Fruit fly (Drosophila melanogaster) whole organism, embryonic: Measurements from ENCODE around the gene CG31650.

Experiments
- Atf3 ChIP-seq: fragments of 200-800 bp; sonication (Bioruptor generic); optimal IDR thresholded peaks from 3 replicates; lab custom pipeline; 2016; ENCODE audit warnings: missing biosample characterization, missing genetic modification characterization
- Bdp1 ChIP-seq: fragments of 200-800 bp; sonication (Bioruptor generic); optimal IDR thresholded peaks from 3 replicates; lab custom pipeline; 2016; ENCODE audit warnings: missing biosample characterization, missing genetic modification characterization
- CG11085 ChIP-seq: fragments of 200-800 bp; sonication (Bioruptor generic); IDR thresholded peaks from 2 replicates; pipeline ENCODE4 v1.3.6; 2022; ENCODE audit warnings: missing biosample characterization, missing genetic modification characterization
- CG14710 ChIP-seq: fragments of 200-800 bp; sonication (Bioruptor generic); optimal IDR thresholded peaks from 3 replicates; lab custom pipeline; 2019; ENCODE audit warnings: missing biosample characterization, mild to moderate bottlenecking, missing genetic modification characterization, moderate library complexity
- CG15601 ChIP-seq: fragments of 200-800 bp; sonication (Bioruptor generic); optimal IDR thresholded peaks from 3 replicates; lab custom pipeline; 2019; ENCODE audit warnings: missing biosample characterization, mild to moderate bottlenecking, missing genetic modification characterization, moderate library complexity
- CG18011 ChIP-seq: fragments of 200-800 bp; sonication (Bioruptor generic); optimal IDR thresholded peaks from 2 replicates; lab custom pipeline; 2017; ENCODE audit warnings: missing biosample characterization, missing genetic modification characterization, mild to moderate bottlenecking, moderate library complexity, missing genotype
- CG1832 ChIP-seq: fragments of 200-800 bp; sonication (Bioruptor generic); optimal IDR thresholded peaks from 2 replicates; lab custom pipeline; 2017; ENCODE audit warnings: missing biosample characterization, mild to moderate bottlenecking, missing genetic modification characterization, inconsistent platforms
- CG18599 ChIP-seq: fragments of 200-800 bp; sonication (Bioruptor generic); optimal IDR thresholded peaks from 3 replicates; lab custom pipeline; 2017; ENCODE audit warnings: missing biosample characterization, missing genetic modification characterization, mild to moderate bottlenecking, moderate library complexity, missing genetic modification reagents
- CG2116 ChIP-seq: fragments of 200-800 bp; sonication (Bioruptor generic); optimal IDR thresholded peaks from 3 replicates; lab custom pipeline; 2018; ENCODE audit warnings: missing biosample characterization, mild to moderate bottlenecking, missing genetic modification characterization
- CG31224 ChIP-seq: fragments of 200-800 bp; sonication (Bioruptor generic); IDR thresholded peaks from 2 replicates; pipeline ENCODE4 v1.3.6; 2022; ENCODE audit warnings: missing biosample characterization, missing genetic modification characterization
- CG32767 ChIP-seq: fragments of 200-800 bp; sonication (Bioruptor generic); IDR thresholded peaks from 2 replicates; pipeline ENCODE4 v1.3.6; 2022; ENCODE audit warnings: missing biosample characterization, missing genetic modification characterization
- CG34376 ChIP-seq: fragments of 200-800 bp; sonication (Bioruptor generic); optimal IDR thresholded peaks from 2 replicates; lab custom pipeline; 2018; ENCODE audit warnings: missing biosample characterization, mild to moderate bottlenecking, missing genetic modification characterization
- CG6175 ChIP-seq: fragments of 200-800 bp; sonication (Bioruptor generic); IDR thresholded peaks from 3 replicates; pipeline ENCODE4 v1.3.6; 2022; ENCODE audit warnings: missing biosample characterization, missing genetic modification characterization
- CG7271 ChIP-seq: fragments of 200-800 bp; sonication (Bioruptor generic); optimal IDR thresholded peaks from 2 replicates; lab custom pipeline; 2018; ENCODE audit warnings: missing biosample characterization, mild to moderate bottlenecking, missing genetic modification characterization, moderate library complexity
- CG7556 ChIP-seq: fragments of 200-800 bp; sonication (Bioruptor generic); optimal IDR thresholded peaks from 2 replicates; lab custom pipeline; 2017; ENCODE audit warnings: missing biosample characterization, mild to moderate bottlenecking, missing genetic modification characterization
- CG7786 ChIP-seq: fragments of 200-800 bp; sonication (Bioruptor generic); optimal IDR thresholded peaks from 2 replicates; lab custom pipeline; 2016; ENCODE audit warnings: missing biosample characterization, missing genetic modification characterization
- CG8290 ChIP-seq, 3 experiments: fragments of 200-800 bp; sonication (Bioruptor generic); optimal IDR thresholded peaks; 2 replicates each; lab custom pipeline; 2016 to 2019; ENCODE audit warnings: missing biosample characterization in 3 of 3, missing genetic modification characterization in 3 of 3, mild to moderate bottlenecking in 2 of 3, moderate library complexity in 1 of 3
- CkIIα-i1 ChIP-seq: fragments of 200-800 bp; sonication (Bioruptor generic); IDR thresholded peaks from 2 replicates; pipeline ENCODE4 v1.3.6; 2022; ENCODE audit warnings: missing biosample characterization, missing genetic modification characterization
- CrebB ChIP-seq: fragments of 200-800 bp; sonication (Bioruptor generic); optimal IDR thresholded peaks from 3 replicates; lab custom pipeline; 2018; ENCODE audit warnings: missing biosample characterization, mild to moderate bottlenecking, missing genetic modification characterization
- Dbx ChIP-seq: fragments of 200-800 bp; sonication (Bioruptor generic); IDR thresholded peaks from 3 replicates; pipeline ENCODE4 v1.3.6; 2022; ENCODE audit warnings: missing biosample characterization, missing genetic modification characterization
- Dip2 ChIP-seq: fragments of 200-800 bp; sonication (Bioruptor generic); IDR thresholded peaks from 2 replicates; pipeline ENCODE4 v1.3.6; 2022; ENCODE audit warnings: missing biosample characterization, missing genetic modification characterization
- Drgx ChIP-seq: fragments of 200-800 bp; sonication (Bioruptor generic); IDR thresholded peaks from 2 replicates; pipeline ENCODE4 v1.3.6; 2022; ENCODE audit warnings: missing biosample characterization, missing genetic modification characterization
- Ets97D ChIP-seq: fragments of 200-800 bp; sonication (Bioruptor generic); optimal IDR thresholded peaks from 3 replicates; lab custom pipeline; 2016; ENCODE audit warnings: missing biosample characterization, missing genetic modification characterization
- Fer2 ChIP-seq: fragments of 200-800 bp; sonication (Bioruptor generic); optimal IDR thresholded peaks from 2 replicates; lab custom pipeline; 2018; ENCODE audit warnings: missing biosample characterization, mild to moderate bottlenecking, missing genetic modification characterization, moderate library complexity
- Fer3 ChIP-seq: fragments of 200-800 bp; sonication (Bioruptor generic); optimal IDR thresholded peaks from 2 replicates; lab custom pipeline; 2018; ENCODE audit warnings: missing biosample characterization, mild to moderate bottlenecking, missing genetic modification characterization, moderate library complexity
- Hey ChIP-seq: fragments of 200-800 bp; sonication (Bioruptor generic); optimal IDR thresholded peaks from 3 replicates; lab custom pipeline; 2018; ENCODE audit warnings: missing biosample characterization, mild to moderate bottlenecking, missing genetic modification characterization
- Lhr ChIP-seq: fragments of 200-800 bp; sonication (Bioruptor generic); optimal IDR thresholded peaks from 3 replicates; lab custom pipeline; 2017; ENCODE audit warnings: mild to moderate bottlenecking, missing biosample characterization, missing genetic modification reagents, missing genetic modification characterization
- Meics ChIP-seq: fragments of 200-800 bp; sonication (Bioruptor generic); optimal IDR thresholded peaks from 2 replicates; lab custom pipeline; 2017; ENCODE audit warnings: missing biosample characterization, mild to moderate bottlenecking, missing genetic modification characterization
- Optix ChIP-seq: fragments of 200-800 bp; sonication (Bioruptor generic); IDR thresholded peaks from 3 replicates; pipeline ENCODE4 v1.3.6; 2022; ENCODE audit warnings: missing biosample characterization, missing genetic modification characterization
- Sin3A ChIP-seq: fragments of >200 bp; optimal IDR thresholded peaks from 2 replicates; lab custom pipeline; 2018
- Xrp1 ChIP-seq: fragments of 200-800 bp; sonication (Bioruptor generic); IDR thresholded peaks from 2 replicates; pipeline ENCODE4 v1.3.6; 2022; ENCODE audit warnings: missing biosample characterization, missing genetic modification characterization
- ara ChIP-seq: fragments of 200-800 bp; sonication (Bioruptor generic); IDR thresholded peaks from 2 replicates; pipeline ENCODE4 v1.3.6; 2022; ENCODE audit warnings: missing biosample characterization, missing genetic modification characterization
- br ChIP-seq: fragments of >200 bp; optimal IDR thresholded peaks from 2 replicates; lab custom pipeline; 2017
- chinmo ChIP-seq: fragments of 200-800 bp; sonication (Bioruptor generic); IDR thresholded peaks from 4 replicates; pipeline ENCODE4 v1.3.6; 2022; ENCODE audit warnings: missing biosample characterization, missing genetic modification characterization; ENCODE audit not compliant: partially characterized antibody
- crp ChIP-seq, 2 experiments: fragments of 200-800 bp; sonication (Bioruptor generic); optimal IDR thresholded peaks; 2 replicates in 1 of 2; 3 replicates in 1 of 2; lab custom pipeline; 2017; ENCODE audit warnings: missing biosample characterization in 2 of 2, missing genetic modification characterization in 2 of 2, mild to moderate bottlenecking in 1 of 2, moderate library complexity in 1 of 2
- da ChIP-seq: fragments of 200-800 bp; sonication (Bioruptor generic); optimal IDR thresholded peaks from 2 replicates; lab custom pipeline; 2016; ENCODE audit warnings: missing biosample characterization, missing genetic modification characterization
- dpn ChIP-seq, 2 experiments: fragments of 200-800 bp; sonication (Bioruptor generic); optimal IDR thresholded peaks; 3 replicates each; lab custom pipeline; 2016; ENCODE audit warnings: missing biosample characterization in 2 of 2, missing genetic modification characterization in 2 of 2
- en ChIP-seq: fragments of 200-800 bp; sonication (Bioruptor generic); optimal IDR thresholded peaks from 2 replicates; lab custom pipeline; 2016; ENCODE audit warnings: missing biosample characterization, missing genetic modification characterization
- gcm2 ChIP-seq: fragments of 200-800 bp; sonication (Bioruptor generic); optimal IDR thresholded peaks from 2 replicates; lab custom pipeline; 2016; ENCODE audit warnings: missing biosample characterization, missing genetic modification characterization
- hb ChIP-seq: fragments of 200-800 bp; sonication (Bioruptor generic); IDR thresholded peaks from 3 replicates; pipeline ENCODE4 v1.3.6; 2022; ENCODE audit warnings: missing biosample characterization, missing genetic modification characterization; ENCODE audit not compliant: partially characterized antibody
- ind ChIP-seq: fragments of 200-800 bp; sonication (Bioruptor generic); optimal IDR thresholded peaks from 3 replicates; lab custom pipeline; 2016; ENCODE audit warnings: missing biosample characterization, missing genetic modification characterization
- knrl ChIP-seq: fragments of 200-800 bp; sonication (Bioruptor generic); IDR thresholded peaks from 3 replicates; pipeline ENCODE4 v1.3.6; 2022; ENCODE audit warnings: missing biosample characterization, missing genetic modification characterization; ENCODE audit not compliant: partially characterized antibody
- luna ChIP-seq: fragments of 200-800 bp; sonication (Bioruptor generic); optimal IDR thresholded peaks from 2 replicates; lab custom pipeline; 2016; ENCODE audit warnings: missing biosample characterization, missing genetic modification characterization
- ro ChIP-seq: fragments of 200-800 bp; sonication (Bioruptor generic); IDR thresholded peaks from 2 replicates; pipeline ENCODE4 v1.3.6; 2022; ENCODE audit warnings: missing biosample characterization, missing genetic modification characterization
- scrt ChIP-seq: fragments of 200-800 bp; sonication (Bioruptor generic); optimal IDR thresholded peaks from 2 replicates; lab custom pipeline; 2018; ENCODE audit warnings: missing biosample characterization, mild to moderate bottlenecking, missing genetic modification characterization, moderate library complexity
- sima ChIP-seq: fragments of 200-800 bp; sonication (Bioruptor generic); optimal IDR thresholded peaks from 2 replicates; lab custom pipeline; 2016; ENCODE audit warnings: missing biosample characterization, missing genetic modification characterization
- sug ChIP-seq: fragments of 200-800 bp; optimal IDR thresholded peaks from 2 replicates; lab custom pipeline; 2019; ENCODE audit warnings: missing biosample characterization, mild to moderate bottlenecking, missing genetic modification characterization, moderate library complexity
- unpg ChIP-seq: fragments of 200-800 bp; sonication (Bioruptor generic); optimal IDR thresholded peaks from 3 replicates; lab custom pipeline; 2018; ENCODE audit warnings: missing biosample characterization, mild to moderate bottlenecking, missing genetic modification characterization, moderate library complexity

The CG31650 gene

DNA sequence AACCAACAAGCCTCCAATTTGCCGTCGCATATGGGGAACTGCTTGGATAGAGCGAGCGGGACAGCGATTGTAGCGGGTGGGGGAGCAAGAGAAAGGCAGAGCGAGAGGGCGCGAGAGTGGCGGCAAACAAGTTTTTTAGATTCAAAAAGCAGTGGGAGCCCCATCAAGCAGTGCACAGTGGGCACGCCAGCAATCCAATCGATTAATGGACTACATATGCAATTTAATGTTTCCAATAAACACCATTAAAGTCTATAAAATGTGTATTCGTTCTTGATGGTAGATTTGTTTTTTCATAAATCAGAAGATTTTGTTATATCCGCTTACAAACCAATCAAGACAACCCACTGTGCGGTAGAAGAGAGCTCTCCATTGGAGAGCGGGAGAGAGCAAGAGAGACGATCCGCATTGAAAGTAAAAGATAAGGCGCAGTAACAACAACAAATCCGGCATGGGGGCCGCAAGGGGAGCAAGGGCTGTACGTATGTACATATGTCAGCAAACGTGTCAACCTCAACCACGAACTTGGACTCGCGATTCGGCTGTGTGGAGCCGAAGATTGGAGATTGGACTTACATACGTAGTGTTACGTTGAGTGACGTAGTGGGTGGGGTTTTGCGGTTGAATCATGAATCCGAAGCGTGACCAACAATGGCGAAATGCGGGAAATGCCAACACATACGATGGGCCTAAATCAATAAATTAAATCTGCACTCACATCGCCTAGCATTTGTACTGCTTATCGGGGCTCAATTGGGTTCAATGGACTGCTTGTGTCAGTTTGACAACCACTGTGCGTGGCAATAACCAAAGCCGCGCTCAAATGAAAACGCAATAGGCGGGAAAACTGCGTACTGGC lies 46.9 kb downstream of the CG31650 start (continued):
- peak; percentile 97 for TF ChIP-seq CG31224 (GFP tag; lab: Robert Waterston, UW)
- peak; percentile 95 for TF ChIP-seq CG1832 (GFP tag; lab: Kevin White, UChicago)
- no peak for TF ChIP-seq br
- peak; percentile 100 for TF ChIP-seq unpg (GFP tag; lab: Kevin White, UChicago)
- peak; percentile 87 for TF ChIP-seq Hey (tag; lab: Kevin White, UChicago)
- peak; percentile 99 for TF ChIP-seq dpn (GFP tag; optimal IDR thresholded peaks at IDR 0.05; lab: Kevin White, UChicago)
- peak; percentile 97 for TF ChIP-seq gcm2 (GFP tag; lab: Kevin White, UChicago)
- TF ChIP-seq en (GFP tag; lab: Kevin White, UChicago) = peak; percentile 99
- TF ChIP-seq CG32767 (GFP tag; lab: Robert Waterston, UW) = peak; percentile 98
- TF ChIP-seq CG18011 = peak; percentile 91
- TF ChIP-seq crp (GFP tag; optimal IDR thresholded peaks at IDR 0.05; lab: Kevin White, UChicago) = peak; percentile 35 to 77
- peak; percentile 77 for TF ChIP-seq knrl (GFP tag; lab: Robert Waterston, UW)
- peak; percentile 95 for TF ChIP-seq scrt
- TF ChIP-seq CG2116 (GFP tag; lab: Kevin White, UChicago) = peak; percentile 88
- TF ChIP-seq Bdp1 (GFP tag; lab: Kevin White, UChicago) = peak; percentile 94
- peak; percentile 99 for TF ChIP-seq CG11085 (GFP tag; lab: Robert Waterston, UW)
- TF ChIP-seq sima (GFP tag; lab: Kevin White, UChicago) = peak; percentile 97
- TF ChIP-seq chinmo = no peak
- peak; percentile 97 for TF ChIP-seq CG34376
- TF ChIP-seq CG18599 = peak; percentile 99
- TF ChIP-seq Drgx (GFP tag; lab: Robert Waterston, UW) = peak; percentile 99
- peak; percentile 79 for TF ChIP-seq Dip2 (GFP tag; lab: Robert Waterston, UW)
- peak; percentile 89 for TF ChIP-seq CG7271 (tag; lab: Kevin White, UChicago)
- TF ChIP-seq Fer3 = peak; percentile 99
- peak; percentile 98 for TF ChIP-seq CG6175 (GFP tag; lab: Robert Waterston, UW)
- peak; percentile 94 for TF ChIP-seq Ets97D
- TF ChIP-seq Xrp1 (GFP tag; lab: Robert Waterston, UW) = peak; percentile 99
- peak; percentile 99 for TF ChIP-seq CG8290 (GFP tag; optimal IDR thresholded peaks at IDR 0.05; lab: Kevin White, UChicago)
- TF ChIP-seq CG8290 (tag; optimal IDR thresholded peaks at IDR 0.05; lab: Kevin White, UChicago) = peak; percentile 99 to 100
- TF ChIP-seq hb = peak; percentile 81; the same call in 1 of the 3 replicates
- peak; percentile 97 for TF ChIP-seq Lhr (GFP tag; lab: Kevin White, UChicago)
- TF ChIP-seq ro (GFP tag; lab: Robert Waterston, UW) = peak; percentile 99
- peak; percentile 99 for TF ChIP-seq ind (GFP tag; lab: Kevin White, UChicago)
- peak; percentile 96 for TF ChIP-seq CkIIα-i1
- peak; percentile 96 for TF ChIP-seq Fer2 (tag; lab: Kevin White, UChicago)
- peak; percentile 100 for TF ChIP-seq sug
- peak; percentile 98 for TF ChIP-seq CG15601 (tag; lab: Kevin White, UChicago)
- peak; percentile 99 for TF ChIP-seq Optix
- TF ChIP-seq CG7556 = peak; percentile 98
- peak; percentile 98 for TF ChIP-seq CG14710
- peak; percentile 99 for TF ChIP-seq Atf3 (GFP tag; lab: Kevin White, UChicago)
- TF ChIP-seq CrebB (tag; lab: Kevin White, UChicago) = peak; percentile 98
- peak; percentile 99 for TF ChIP-seq da
- peak; percentile 99 for TF ChIP-seq ara (GFP tag; lab: Robert Waterston, UW)
- no peak for TF ChIP-seq Sin3A (lab: Kevin White, UChicago)
- peak; percentile 99 for TF ChIP-seq Dbx (GFP tag; lab: Robert Waterston, UW)
- TF ChIP-seq Meics = peak; percentile 99
- peak; percentile 99 for TF ChIP-seq CG7786 (GFP tag; lab: Kevin White, UChicago)
- TF ChIP-seq luna (GFP tag; lab: Kevin White, UChicago) = peak; percentile 98
